Worm (Caenorhabditis elegans) whole organism, L4 larva: Measurements from ENCODE around the gene smc-5.
A peak's percentile ranks its signal among the peaks of the same experiment; 100 is the strongest.

Experiments
- F26F4.8 ChIP-seq: fragments of 200-800 bp; sonication (Bioruptor generic); conservative IDR thresholded peaks from 2 replicates; pipeline ENCODE4 v1.3.6; 2022; ENCODE audit warnings: missing genetic modification characterization, missing compliant biosample characterization
- F44E2.7 ChIP-seq: fragments of 200-800 bp; sonication (Bioruptor generic); IDR thresholded peaks from 2 replicates; pipeline ENCODE4 v2.1.2; 2022; ENCODE audit warnings: missing genetic modification characterization, missing compliant biosample characterization
- T26A8.4 ChIP-seq: fragments of 200-800 bp; sonication (Bioruptor generic); IDR thresholded peaks from 2 replicates; pipeline ENCODE4 v1.3.6; 2022; ENCODE audit warnings: missing genetic modification characterization, missing compliant biosample characterization
- aha-1 ChIP-seq: fragments of 150-350 bp; peaks from one replicate; lab custom pipeline; 2014; ENCODE audit warnings: missing biosample characterization, missing genetic modification characterization
- aly-2 ChIP-seq: sonication (generic microtip); optimal IDR thresholded peaks from 2 replicates; lab custom pipeline; 2018; ENCODE audit warnings: missing biosample characterization, missing genetic modification characterization
- arid-1 ChIP-seq: fragments of 200-800 bp; sonication (Bioruptor generic); conservative IDR thresholded peaks from 2 replicates; pipeline ENCODE4 v1.3.6; 2022; ENCODE audit warnings: missing genetic modification reagents, missing genetic modification characterization, missing compliant biosample characterization
- ceh-32 ChIP-seq: sonication (generic microtip); optimal IDR thresholded peaks from 2 replicates; lab custom pipeline; 2016; ENCODE audit warnings: mild to moderate bottlenecking, missing genetic modification characterization, missing compliant biosample characterization; ENCODE audit not compliant: poor library complexity
- cey-2 ChIP-seq: sonication (generic microtip); optimal IDR thresholded peaks from 3 replicates; lab custom pipeline; 2017; ENCODE audit warnings: missing genetic modification characterization, mild to moderate bottlenecking, missing compliant biosample characterization, antibody characterized with exemption, borderline replicate concordance; ENCODE audit not compliant: insufficient read depth
- ctbp-1 ChIP-seq: fragments of 200-800 bp; sonication (Bioruptor generic); IDR thresholded peaks from 2 replicates; pipeline ENCODE4 v1.3.6; 2022; ENCODE audit warnings: missing genetic modification reagents, missing genetic modification characterization, missing compliant biosample characterization
- daf-12 ChIP-seq: fragments of 150-350 bp; optimal IDR thresholded peaks from 2 replicates; lab custom pipeline; 2014; ENCODE audit warnings: missing biosample characterization, missing genetic modification reagents, missing genetic modification characterization
- daf-8 ChIP-seq: fragments of 200-800 bp; sonication (Bioruptor generic); IDR thresholded peaks from 2 replicates; pipeline ENCODE4 v1.3.6; 2022; ENCODE audit warnings: missing genetic modification characterization, missing compliant biosample characterization
- dve-1 ChIP-seq: sonication (generic microtip); optimal IDR thresholded peaks from 2 replicates; lab custom pipeline; 2017; ENCODE audit warnings: antibody characterized with exemption, mild to moderate bottlenecking, missing genetic modification characterization, missing compliant biosample characterization; ENCODE audit not compliant: insufficient read depth
- egl-27 ChIP-seq: sonication (generic microtip); optimal IDR thresholded peaks from 3 replicates; lab custom pipeline; 2017; ENCODE audit warnings: missing biosample characterization, missing genetic modification reagents, missing genetic modification characterization
- egl-43 ChIP-seq: fragments of 200-800 bp; sonication (Bioruptor generic); IDR thresholded peaks from 2 replicates; pipeline ENCODE4 v1.3.6; 2022; ENCODE audit warnings: missing genetic modification reagents, missing genetic modification characterization, missing compliant biosample characterization
- fos-1 ChIP-seq: fragments of 150-350 bp; optimal IDR thresholded peaks from 2 replicates; lab custom pipeline; 2014; ENCODE audit warnings: missing biosample characterization, missing genetic modification characterization
- hif-1 ChIP-seq, 2 experiments: sonication (generic microtip); optimal IDR thresholded peaks; 2 replicates each; lab custom pipeline; 2016 to 2017; ENCODE audit warnings: missing compliant biosample characterization in 2 of 2, missing genetic modification characterization in 2 of 2, missing genetic modification reagents in 2 of 2, missing genotype in 2 of 2, mild to moderate bottlenecking in 1 of 2
- hlh-11 ChIP-seq: fragments of 200-800 bp; sonication (Bioruptor generic); optimal IDR thresholded peaks from 2 replicates; lab custom pipeline; 2018; ENCODE audit warnings: mild to moderate bottlenecking, missing genetic modification characterization, missing compliant biosample characterization
- hlh-30 ChIP-seq: sonication (generic microtip); optimal IDR thresholded peaks from 2 replicates; lab custom pipeline; 2017; ENCODE audit warnings: antibody characterized with exemption, mild to moderate bottlenecking, missing genetic modification characterization, missing compliant biosample characterization; ENCODE audit not compliant: insufficient read depth
- lin-1 ChIP-seq: fragments of 200-800 bp; sonication (Bioruptor generic); IDR thresholded peaks from 2 replicates; pipeline ENCODE4 v1.3.6; 2022; ENCODE audit warnings: missing genetic modification reagents, missing genetic modification characterization, missing compliant biosample characterization
- lin-29 ChIP-seq: fragments of 200-800 bp; sonication (Bioruptor generic); IDR thresholded peaks from 2 replicates; pipeline ENCODE4 v1.3.6; 2022; ENCODE audit warnings: missing genetic modification reagents, missing genetic modification characterization, missing compliant biosample characterization
- lsy-2 ChIP-seq, 2 experiments: fragments of 150-350 bp in 1 of 2; sonication (generic microtip) in 1 of 2; optimal IDR thresholded peaks; 2 replicates each; lab custom pipeline; 2014 to 2017; ENCODE audit warnings: missing biosample characterization in 2 of 2, missing genetic modification characterization in 2 of 2
- madf-5 ChIP-seq, 2 experiments: fragments of 200-800 bp; sonication (Bioruptor generic); IDR thresholded peaks; 2 replicates each; pipeline ENCODE4 v1.3.6; 2022; ENCODE audit warnings: missing compliant biosample characterization in 2 of 2, missing genetic modification characterization in 2 of 2
- mdl-1 ChIP-seq, 2 experiments: fragments of 150-350 bp in 1 of 2; sonication (generic microtip) in 1 of 2; optimal IDR thresholded peaks; 2 replicates each; lab custom pipeline; 2014 to 2017; ENCODE audit warnings: missing biosample characterization in 2 of 2, missing genetic modification characterization in 2 of 2
- mep-1 ChIP-seq: fragments of 150-350 bp; sonication (generic microtip); optimal IDR thresholded peaks from 3 replicates; lab custom pipeline; 2014; ENCODE audit warnings: missing biosample characterization, missing genetic modification characterization
- mxl-2 ChIP-seq: fragments of 200-800 bp; sonication (Bioruptor generic); conservative IDR thresholded peaks from 2 replicates; pipeline ENCODE4 v1.3.6; 2022; ENCODE audit warnings: missing genetic modification reagents, missing genetic modification characterization, missing compliant biosample characterization
- mxl-3 ChIP-seq: fragments of 200-800 bp; sonication (Bioruptor generic); optimal IDR thresholded peaks from 2 replicates; lab custom pipeline; 2018; ENCODE audit warnings: mild to moderate bottlenecking, missing genetic modification characterization, missing compliant biosample characterization
- nhr-28 ChIP-seq: fragments of 150-350 bp; optimal IDR thresholded peaks from 2 replicates; lab custom pipeline; 2014; ENCODE audit warnings: missing biosample characterization, missing genetic modification characterization
- php-3 ChIP-seq: fragments of 200-800 bp; sonication (Bioruptor generic); IDR thresholded peaks from 2 replicates; pipeline ENCODE4 v1.3.6; 2022; ENCODE audit warnings: missing genetic modification reagents, missing genetic modification characterization, missing compliant biosample characterization
- pqm-1 ChIP-seq: sonication (generic microtip); optimal IDR thresholded peaks from 2 replicates; lab custom pipeline; 2017; ENCODE audit warnings: missing biosample characterization, missing genetic modification characterization
- snpc-1.2 ChIP-seq: fragments of 200-800 bp; sonication (Bioruptor generic); IDR thresholded peaks from 2 replicates; pipeline ENCODE4 v1.3.6; 2022; ENCODE audit warnings: missing genetic modification reagents, missing genetic modification characterization, missing compliant biosample characterization
- spr-1 ChIP-seq: sonication (generic microtip); optimal IDR thresholded peaks from 2 replicates; lab custom pipeline; 2016; ENCODE audit warnings: mild to moderate bottlenecking, missing genetic modification characterization, missing compliant biosample characterization
- spr-3 ChIP-seq: fragments of 200-800 bp; sonication (Bioruptor generic); optimal IDR thresholded peaks from 2 replicates; lab custom pipeline; 2018; ENCODE audit warnings: mild to moderate bottlenecking, missing genetic modification characterization, missing compliant biosample characterization
- unc-39 ChIP-seq: sonication (generic microtip); optimal IDR thresholded peaks from 2 replicates; lab custom pipeline; 2017; ENCODE audit warnings: missing biosample characterization, missing genetic modification characterization
- unc-62 ChIP-seq, 3 experiments: fragments of 150-350 bp in 1 of 3; sonication (generic microtip); optimal IDR thresholded peaks in 2 of 3; peaks in 1 of 3; 1 replicate in 1 of 3; 2 replicates in 2 of 3; lab custom pipeline; 2014 to 2017; ENCODE audit warnings: missing biosample characterization in 3 of 3, missing genetic modification characterization in 3 of 3, missing genetic modification reagents in 3 of 3, missing genotype in 1 of 3
- vab-7 ChIP-seq: fragments of 200-800 bp; sonication (Bioruptor generic); IDR thresholded peaks from 2 replicates; pipeline ENCODE4 v1.3.6; 2022; ENCODE audit warnings: missing genetic modification reagents, missing genetic modification characterization, missing compliant biosample characterization
- zip-11 ChIP-seq: fragments of 200-800 bp; sonication (Bioruptor generic); IDR thresholded peaks from 2 replicates; pipeline ENCODE4 v1.3.6; 2022; ENCODE audit warnings: missing genetic modification characterization, missing compliant biosample characterization

The smc-5 gene

DNA sequence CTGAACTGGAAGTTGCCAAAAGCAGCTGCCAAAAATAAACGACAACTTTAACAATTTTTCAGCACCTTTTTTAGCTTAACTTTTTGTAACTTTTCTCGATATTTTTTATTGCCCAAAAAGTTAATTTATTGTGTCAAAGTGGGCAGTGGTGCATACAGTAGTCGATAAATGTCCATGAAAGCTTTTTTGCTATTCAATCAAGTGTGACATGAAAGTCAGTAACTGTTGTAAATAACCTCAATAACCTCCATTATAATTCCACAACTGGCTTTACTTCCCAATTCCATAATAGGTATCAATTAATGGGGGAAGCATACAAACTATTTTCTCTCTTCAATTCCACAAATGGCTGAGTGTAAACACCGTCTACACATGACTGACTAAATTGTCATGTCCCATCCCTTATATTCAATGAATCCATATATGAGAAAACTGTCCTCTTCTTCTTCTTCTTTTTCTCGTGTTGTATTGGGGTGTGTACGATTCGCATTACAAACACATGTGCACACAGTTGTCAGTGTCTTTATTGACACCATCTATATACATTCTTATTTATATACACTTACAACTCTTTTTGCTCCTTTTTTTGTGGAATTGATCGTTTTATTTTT is 13.6 kb upstream of the smc-5 start:
- peak; percentile 20 for TF ChIP-seq dve-1 (tag; lab: Kevin White, UChicago)
- TF ChIP-seq F26F4.8 (GFP tag; lab: Robert Waterston, UW), result no peak
- TF ChIP-seq lin-1 (GFP tag; lab: Robert Waterston, UW), result no peak
- no peak for TF ChIP-seq vab-7
- TF ChIP-seq mdl-1 (tag; optimal IDR thresholded peaks at IDR 0.05; lab: Kevin White, UChicago), result peak in 1 of 2 experiments; percentile 7
- peak; percentile 60 for TF ChIP-seq hlh-30
- TF ChIP-seq madf-5 (GFP tag; IDR thresholded peaks at IDR 0.05; lab: Robert Waterston, UW), result no peak
- TF ChIP-seq unc-39 (tag; lab: Kevin White, UChicago), result no peak
- no peak for TF ChIP-seq unc-62 (GFP tag; optimal IDR thresholded peaks at IDR 0.05 in 1 of 2; lab: Kevin White, UChicago)
- TF ChIP-seq unc-62 (tag; optimal IDR thresholded peaks at IDR 0.05; lab: Kevin White, UChicago), result no peak
- TF ChIP-seq aly-2, result no peak
- no peak for TF ChIP-seq lin-29 (GFP tag; lab: Robert Waterston, UW)
- no peak for TF ChIP-seq mxl-3 (GFP tag; lab: Kevin White, UChicago)
- peak; percentile 92 for TF ChIP-seq aha-1 (tag; lab: Kevin White, UChicago)
- TF ChIP-seq spr-3, result no peak
- no peak for TF ChIP-seq php-3
- TF ChIP-seq mxl-2 (GFP tag; lab: Robert Waterston, UW), result no peak

DNA sequence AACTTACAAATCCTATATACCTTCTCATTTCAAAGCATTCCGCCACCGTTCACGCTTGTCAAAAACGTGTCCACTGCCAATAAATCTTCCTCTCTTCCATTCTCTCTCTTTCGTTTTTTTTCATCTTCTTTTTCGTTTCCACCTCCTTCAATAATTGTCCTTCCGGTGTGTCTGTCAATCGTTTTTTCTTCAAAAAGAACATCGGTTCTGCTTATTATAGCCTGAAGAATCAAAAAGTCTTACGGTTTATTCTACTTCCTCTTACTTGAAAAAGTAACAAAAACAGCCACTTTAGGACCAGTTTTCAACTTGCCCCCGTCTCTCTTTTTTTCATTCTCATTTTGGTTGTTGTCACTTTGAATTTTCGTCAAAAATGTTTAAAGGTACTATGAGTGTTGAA is 12.7 kb upstream of the smc-5 start:
- no peak for TF ChIP-seq daf-8
- no peak for TF ChIP-seq fos-1 (tag; lab: Kevin White, UChicago)
- TF ChIP-seq lin-29 (GFP tag; lab: Robert Waterston, UW), result no peak
- TF ChIP-seq mxl-3 (GFP tag; lab: Kevin White, UChicago), result peak; percentile 56
- TF ChIP-seq aha-1 (tag; lab: Kevin White, UChicago), result peak; percentile 61
- TF ChIP-seq hlh-11 (tag; lab: Kevin White, UChicago), result peak; percentile 25
- TF ChIP-seq egl-43 (GFP tag; lab: Robert Waterston, UW), result no peak
- TF ChIP-seq lsy-2 (tag; optimal IDR thresholded peaks at IDR 0.05; lab: Kevin White, UChicago), result peak in 1 of 2 experiments; percentile 22
- peak; percentile 1 for TF ChIP-seq hlh-30
- TF ChIP-seq T26A8.4 (GFP tag; lab: Robert Waterston, UW), result no peak
- TF ChIP-seq arid-1 (GFP tag; lab: Robert Waterston, UW), result no peak
- TF ChIP-seq mdl-1 (tag; optimal IDR thresholded peaks at IDR 0.05; lab: Kevin White, UChicago), result peak in 1 of 2 experiments; percentile 35
- TF ChIP-seq egl-27, result no peak
- TF ChIP-seq spr-1 (tag; lab: Kevin White, UChicago), result no peak
- TF ChIP-seq mep-1 (tag; lab: Kevin White, UChicago), result peak; percentile 9
- no peak for TF ChIP-seq F44E2.7 (GFP tag; lab: Robert Waterston, UW)
- no peak for TF ChIP-seq daf-12 (tag; lab: Kevin White, UChicago)
- TF ChIP-seq unc-62 (GFP tag; optimal IDR thresholded peaks at IDR 0.05 in 1 of 2; lab: Kevin White, UChicago), result peak in 1 of 2 experiments; percentile 99
- no peak for TF ChIP-seq unc-62 (tag; optimal IDR thresholded peaks at IDR 0.05; lab: Kevin White, UChicago)
- TF ChIP-seq ceh-32 (tag; lab: Kevin White, UChicago), result no peak
- TF ChIP-seq cey-2 (tag; lab: Kevin White, UChicago), result peak; percentile 77
- peak; percentile 50 for TF ChIP-seq nhr-28 (tag; lab: Kevin White, UChicago)

DNA sequence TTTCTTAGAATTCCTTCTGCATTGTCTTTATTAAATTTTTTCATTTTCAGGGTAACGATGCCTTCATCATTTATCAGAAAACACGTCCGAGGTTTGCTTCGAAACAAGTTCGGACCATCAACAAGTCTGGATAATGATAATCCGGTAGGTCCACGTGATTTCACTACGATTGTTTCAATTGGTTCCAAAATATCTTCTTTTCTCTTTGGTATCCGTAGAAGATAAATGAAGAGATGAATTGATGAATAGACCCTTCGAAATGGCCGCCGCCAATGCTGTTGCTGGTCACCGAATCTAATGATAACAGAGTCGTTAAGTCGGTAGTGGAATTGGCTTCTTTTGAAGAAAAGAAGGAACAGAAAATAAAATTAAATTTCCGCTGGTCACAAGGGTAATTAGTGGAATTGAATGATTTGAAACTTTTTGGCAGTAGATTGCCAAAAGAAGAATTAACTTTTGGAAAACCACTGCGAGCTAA is 12.0 kb upstream of the smc-5 start, which contains the start of gene F33G12.6:
Gene F33G12.6 (plus strand): TSS at position 51 of the 478 bp plus-strand sequence.
- TF ChIP-seq hlh-30, result peak; percentile 15
- no peak for TF ChIP-seq snpc-1.2 (GFP tag; lab: Robert Waterston, UW)
- TF ChIP-seq zip-11 (GFP tag; lab: Robert Waterston, UW), result no peak
- peak; percentile 44 for TF ChIP-seq aha-1 (tag; lab: Kevin White, UChicago)
- TF ChIP-seq pqm-1 (tag; lab: Kevin White, UChicago), result no peak
- no peak for TF ChIP-seq ctbp-1 (GFP tag; lab: Robert Waterston, UW)
- TF ChIP-seq hif-1 (tag; optimal IDR thresholded peaks at IDR 0.05; lab: Kevin White, UChicago), result no peak
- peak in 1 of 2 experiments; percentile 66 for TF ChIP-seq unc-62 (GFP tag; optimal IDR thresholded peaks at IDR 0.05 in 1 of 2; lab: Kevin White, UChicago)
- TF ChIP-seq unc-62 (tag; optimal IDR thresholded peaks at IDR 0.05; lab: Kevin White, UChicago), result no peak
